Worm (Caenorhabditis elegans) whole organism, L1 larva: Measurements from ENCODE around the gene hmit-1.3.

Source experiments
- C04F5.9 ChIP-seq: sonication (generic microtip); optimal IDR thresholded peaks from 2 replicates; lab custom pipeline; 2016; ENCODE audit warnings: missing genetic modification characterization, missing compliant biosample characterization
- C16A3.4 ChIP-seq: fragments of 150-350 bp; optimal IDR thresholded peaks from 2 replicates; lab custom pipeline; 2014; ENCODE audit warnings: missing biosample characterization, missing genetic modification characterization
- C34B4.2 ChIP-seq: sonication (generic microtip); optimal IDR thresholded peaks from 2 replicates; lab custom pipeline; 2017; ENCODE audit warnings: mild to moderate bottlenecking, missing genetic modification characterization, missing compliant biosample characterization
- F16B12.6 ChIP-seq: fragments of 150-350 bp; optimal IDR thresholded peaks from 2 replicates; lab custom pipeline; 2014; ENCODE audit warnings: missing biosample characterization, missing genetic modification characterization
- Y116A8C.19 ChIP-seq: sonication (generic microtip); optimal IDR thresholded peaks from 2 replicates; lab custom pipeline; 2016; ENCODE audit warnings: missing compliant biosample characterization, missing genetic modification characterization, borderline replicate concordance
- aha-1 ChIP-seq: fragments of 150-350 bp; optimal IDR thresholded peaks from 2 replicates; lab custom pipeline; 2014; ENCODE audit warnings: missing biosample characterization, missing genetic modification characterization
- alr-1 ChIP-seq: fragments of 200-800 bp; sonication (Bioruptor generic); optimal IDR thresholded peaks from 2 replicates; lab custom pipeline; 2018; ENCODE audit warnings: borderline replicate concordance, mild to moderate bottlenecking, missing genetic modification characterization, missing compliant biosample characterization
- aly-2 ChIP-seq: fragments of 150-350 bp; optimal IDR thresholded peaks from 2 replicates; lab custom pipeline; 2014; ENCODE audit warnings: missing biosample characterization, missing genetic modification characterization
- blmp-1 ChIP-seq: fragments of 150-350 bp; optimal IDR thresholded peaks from 2 replicates; lab custom pipeline; 2014; ENCODE audit warnings: missing biosample characterization, missing genetic modification characterization
- ceh-8 ChIP-seq: fragments of 200-800 bp; sonication (Bioruptor generic); optimal IDR thresholded peaks from 2 replicates; lab custom pipeline; 2018; ENCODE audit warnings: mild to moderate bottlenecking, missing genetic modification characterization, moderate library complexity, missing compliant biosample characterization
- ceh-82 ChIP-seq, 3 experiments: fragments of 150-350 bp in 1 of 3; sonication (generic microtip) in 2 of 3; optimal IDR thresholded peaks; 2 replicates each; lab custom pipeline; 2014 to 2017; ENCODE audit warnings: missing biosample characterization in 3 of 3, missing genetic modification characterization in 3 of 3
- ceh-88 ChIP-seq: fragments of 200-800 bp; sonication (Bioruptor generic); IDR thresholded peaks from 2 replicates; pipeline ENCODE4 v1.3.6; 2022; ENCODE audit warnings: missing genetic modification characterization, missing compliant biosample characterization
- ces-1 ChIP-seq: fragments of 150-350 bp; optimal IDR thresholded peaks from 2 replicates; lab custom pipeline; 2014; ENCODE audit warnings: missing biosample characterization, missing genetic modification reagents, missing genetic modification characterization
- efl-3 ChIP-seq: fragments of 200-800 bp; sonication (Bioruptor generic); optimal IDR thresholded peaks from 2 replicates; lab custom pipeline; 2018; ENCODE audit warnings: mild to moderate bottlenecking, missing genetic modification characterization, missing compliant biosample characterization
- ets-5 ChIP-seq: fragments of 200-800 bp; sonication (Bioruptor generic); IDR thresholded peaks from 2 replicates; pipeline ENCODE4 v1.3.6; 2022; ENCODE audit warnings: missing genetic modification characterization, missing compliant biosample characterization
- fkh-4 ChIP-seq: sonication (generic microtip); optimal IDR thresholded peaks from 2 replicates; lab custom pipeline; 2016; ENCODE audit warnings: missing compliant biosample characterization, missing genetic modification characterization, borderline replicate concordance
- fkh-8 ChIP-seq: sonication (generic microtip); optimal IDR thresholded peaks from 2 replicates; lab custom pipeline; 2016; ENCODE audit warnings: mild to moderate bottlenecking, missing genetic modification characterization, missing compliant biosample characterization
- fos-1 ChIP-seq: fragments of 150-350 bp; optimal IDR thresholded peaks from 2 replicates; lab custom pipeline; 2014; ENCODE audit warnings: missing biosample characterization, missing genetic modification characterization
- grh-1 ChIP-seq: fragments of 200-800 bp; sonication (Bioruptor generic); IDR thresholded peaks from 2 replicates; pipeline ENCODE4 v1.3.6; 2022; ENCODE audit warnings: missing genetic modification reagents, missing genetic modification characterization, missing compliant biosample characterization
- hlh-4 ChIP-seq: sonication (generic microtip); optimal IDR thresholded peaks from 2 replicates; lab custom pipeline; 2016; ENCODE audit warnings: mild to moderate bottlenecking, missing genetic modification characterization, missing compliant biosample characterization
- isw-1 ChIP-seq: fragments of 200-800 bp; sonication (Bioruptor generic); IDR thresholded peaks from 2 replicates; pipeline ENCODE4 v1.3.6; 2022; ENCODE audit warnings: missing genetic modification characterization, missing compliant biosample characterization
- lin-13 ChIP-seq: fragments of 150-350 bp; optimal IDR thresholded peaks from 2 replicates; lab custom pipeline; 2014; ENCODE audit warnings: missing biosample characterization, missing genetic modification reagents, missing genetic modification characterization
- lin-14 ChIP-seq: fragments of 200-800 bp; sonication (Bioruptor generic); optimal IDR thresholded peaks from 2 replicates; lab custom pipeline; 2018; ENCODE audit warnings: mild to moderate bottlenecking, missing genetic modification characterization, moderate library complexity, missing compliant biosample characterization
- lin-39 ChIP-seq: fragments of 150-350 bp; optimal IDR thresholded peaks from 2 replicates; lab custom pipeline; 2014; ENCODE audit warnings: missing biosample characterization, missing genetic modification reagents, missing genetic modification characterization
- lir-3 ChIP-seq: sonication (generic microtip); optimal IDR thresholded peaks from 2 replicates; lab custom pipeline; 2016; ENCODE audit warnings: mild to moderate bottlenecking, missing genetic modification characterization, moderate library complexity, missing compliant biosample characterization; ENCODE audit not compliant: poor library complexity
- lsy-2 ChIP-seq, 2 experiments: fragments of 150-350 bp; optimal IDR thresholded peaks; 2 replicates each; lab custom pipeline; 2014; ENCODE audit warnings: missing biosample characterization in 2 of 2, missing genetic modification characterization in 2 of 2
- mdl-1 ChIP-seq, 2 experiments: fragments of 150-350 bp; optimal IDR thresholded peaks; 2 replicates each; lab custom pipeline; 2014 to 2017; ENCODE audit warnings: missing biosample characterization in 2 of 2, missing genetic modification characterization in 2 of 2, inconsistent platforms in 1 of 2
- nhr-19 ChIP-seq: fragments of 200-800 bp; sonication (Bioruptor generic); conservative IDR thresholded peaks from 2 replicates; pipeline ENCODE4 v1.3.6; 2022; ENCODE audit warnings: missing genetic modification characterization, missing compliant biosample characterization
- nhr-20 ChIP-seq: sonication (generic microtip); optimal IDR thresholded peaks from 2 replicates; lab custom pipeline; 2016; ENCODE audit warnings: mild to moderate bottlenecking, missing genetic modification characterization, missing compliant biosample characterization
- nhr-237 ChIP-seq: fragments of 150-350 bp; optimal IDR thresholded peaks from 2 replicates; lab custom pipeline; 2014; ENCODE audit warnings: missing biosample characterization, missing genetic modification characterization
- nhr-28 ChIP-seq: fragments of 150-350 bp; optimal IDR thresholded peaks from 2 replicates; lab custom pipeline; 2014; ENCODE audit warnings: missing biosample characterization, missing genetic modification characterization
- nhr-47 ChIP-seq: sonication (generic microtip); optimal IDR thresholded peaks from 2 replicates; lab custom pipeline; 2016; ENCODE audit warnings: mild to moderate bottlenecking, missing genetic modification characterization, moderate library complexity, missing compliant biosample characterization
- nhr-76 ChIP-seq: sonication (generic microtip); optimal IDR thresholded peaks from 2 replicates; lab custom pipeline; 2017; ENCODE audit warnings: missing biosample characterization, missing genetic modification characterization
- pag-3 ChIP-seq: sonication (generic microtip); optimal IDR thresholded peaks from 2 replicates; lab custom pipeline; 2017; ENCODE audit warnings: missing genetic modification characterization, mild to moderate bottlenecking, missing compliant biosample characterization, antibody characterized with exemption, borderline replicate concordance; ENCODE audit not compliant: insufficient read depth
- rnt-1 ChIP-seq: sonication (generic microtip); optimal IDR thresholded peaks from 2 replicates; lab custom pipeline; 2016; ENCODE audit warnings: mild to moderate bottlenecking, missing genetic modification characterization, moderate library complexity, missing compliant biosample characterization
- skn-1 ChIP-seq: fragments of 150-350 bp; optimal IDR thresholded peaks from 2 replicates; lab custom pipeline; 2014; ENCODE audit warnings: missing biosample characterization, missing genetic modification characterization
- sox-4 ChIP-seq: sonication (generic microtip); optimal IDR thresholded peaks from 2 replicates; lab custom pipeline; 2016; ENCODE audit warnings: missing genetic modification characterization, missing compliant biosample characterization
- sptf-1 ChIP-seq: fragments of 150-350 bp; optimal IDR thresholded peaks from 2 replicates; lab custom pipeline; 2014; ENCODE audit warnings: missing biosample characterization, missing genetic modification characterization
- sup-37 ChIP-seq: fragments of 200-800 bp; sonication (Bioruptor generic); optimal IDR thresholded peaks from 2 replicates; lab custom pipeline; 2018; ENCODE audit warnings: mild to moderate bottlenecking, missing genetic modification characterization, missing compliant biosample characterization
- tbx-2 ChIP-seq: sonication (generic microtip); optimal IDR thresholded peaks from 2 replicates; lab custom pipeline; 2016; ENCODE audit warnings: missing genetic modification characterization, missing compliant biosample characterization
- tlp-1 ChIP-seq: fragments of 150-350 bp; optimal IDR thresholded peaks from 2 replicates; lab custom pipeline; 2014; ENCODE audit warnings: missing biosample characterization, missing genetic modification characterization
- unc-30 ChIP-seq: sonication (generic microtip); optimal IDR thresholded peaks from 2 replicates; lab custom pipeline; 2017; ENCODE audit warnings: missing biosample characterization, missing genetic modification characterization
- zag-1 ChIP-seq: fragments of 150-350 bp; optimal IDR thresholded peaks from 2 replicates; lab custom pipeline; 2014; ENCODE audit warnings: missing biosample characterization, missing genetic modification characterization
- zip-4 ChIP-seq: fragments of 200-800 bp; sonication (Bioruptor generic); optimal IDR thresholded peaks from 2 replicates; lab custom pipeline; 2018; ENCODE audit warnings: mild to moderate bottlenecking, missing genetic modification characterization, moderate library complexity, missing compliant biosample characterization
- ztf-11 ChIP-seq, 2 experiments: sonication (generic microtip); optimal IDR thresholded peaks; 2 replicates each; lab custom pipeline; 2016 to 2017; ENCODE audit warnings: missing genetic modification characterization in 2 of 2, missing biosample characterization in 1 of 2, missing compliant biosample characterization in 1 of 2
- ztf-4 ChIP-seq: fragments of 150-350 bp; optimal IDR thresholded peaks from 2 replicates; lab custom pipeline; 2014; ENCODE audit warnings: missing biosample characterization, missing genetic modification characterization

hmit-1.3 gene

ce11 chrIII:3476245-3476644 lies 43.2 kb downstream of the hmit-1.3 start (continued):
- no peak for TF ChIP-seq lin-13 (GFP tag; lab: Kevin White, UChicago)
- TF ChIP-seq nhr-19 (GFP tag; lab: Robert Waterston, UW): peak; percentile 47
- no peak for TF ChIP-seq grh-1 (GFP tag; lab: Robert Waterston, UW)
- no peak for TF ChIP-seq pag-3 (tag; lab: Kevin White, UChicago)
- peak; percentile 65; the same call in 1 of the 2 replicates for TF ChIP-seq ceh-88 (GFP tag; lab: Robert Waterston, UW)
- no peak for TF ChIP-seq nhr-28 (tag; lab: Kevin White, UChicago)
- TF ChIP-seq ztf-11 (tag; optimal IDR thresholded peaks at IDR 0.05; lab: Kevin White, UChicago): peak in 1 of 2 experiments; percentile 86
- no peak for TF ChIP-seq tlp-1 (tag; lab: Kevin White, UChicago)
- TF ChIP-seq lin-39 (tag; lab: Kevin White, UChicago): no peak
- TF ChIP-seq ets-5 (GFP tag; lab: Robert Waterston, UW): no peak
- no peak for TF ChIP-seq nhr-237 (tag; lab: Kevin White, UChicago)
- no peak for TF ChIP-seq blmp-1 (tag; lab: Kevin White, UChicago)
- peak in 1 of 2 experiments; percentile 50 for TF ChIP-seq lsy-2 (tag; optimal IDR thresholded peaks at IDR 0.05; lab: Kevin White, UChicago)
- TF ChIP-seq nhr-47 (tag; lab: Kevin White, UChicago): peak; percentile 77
- TF ChIP-seq hlh-4 (tag; lab: Kevin White, UChicago): no peak
- TF ChIP-seq sptf-1 (tag; lab: Kevin White, UChicago): no peak
- TF ChIP-seq sox-4 (tag; lab: Kevin White, UChicago): peak; percentile 76
- no peak for TF ChIP-seq alr-1 (tag; lab: Kevin White, UChicago)
- TF ChIP-seq skn-1 (tag; lab: Kevin White, UChicago): no peak
- TF ChIP-seq Y116A8C.19: peak; percentile 77
- TF ChIP-seq C16A3.4 (tag; lab: Kevin White, UChicago): no peak
- TF ChIP-seq F16B12.6: no peak
- TF ChIP-seq fos-1 (tag; lab: Kevin White, UChicago): no peak
- no peak for TF ChIP-seq zip-4
- TF ChIP-seq lir-3 (tag; lab: Kevin White, UChicago): peak; percentile 82
- TF ChIP-seq aha-1 (tag; lab: Kevin White, UChicago): no peak
- TF ChIP-seq aly-2 (tag; lab: Kevin White, UChicago): peak; percentile 1
- no peak for TF ChIP-seq ceh-82 (tag; optimal IDR thresholded peaks at IDR 0.05; lab: Kevin White, UChicago)
- TF ChIP-seq fkh-8 (tag; lab: Kevin White, UChicago): peak; percentile 75
- TF ChIP-seq C04F5.9 (tag; lab: Kevin White, UChicago): peak; percentile 27
- no peak for TF ChIP-seq zag-1 (tag; lab: Kevin White, UChicago)
- no peak for TF ChIP-seq mdl-1 (tag; optimal IDR thresholded peaks at IDR 0.05; lab: Kevin White, UChicago)
- no peak for TF ChIP-seq ces-1 (GFP tag; lab: Kevin White, UChicago)
- peak; percentile 24 for TF ChIP-seq rnt-1
- peak; percentile 78 for TF ChIP-seq fkh-4 (tag; lab: Kevin White, UChicago)
- peak; percentile 59 for TF ChIP-seq nhr-20
- TF ChIP-seq tbx-2 (tag; lab: Kevin White, UChicago): peak; percentile 73
- no peak for TF ChIP-seq nhr-76 (tag; lab: Kevin White, UChicago)
- no peak for TF ChIP-seq C34B4.2 (tag; lab: Kevin White, UChicago)
- no peak for TF ChIP-seq ceh-8 (GFP tag; lab: Kevin White, UChicago)
- TF ChIP-seq lin-14 (GFP tag; lab: Kevin White, UChicago): peak; percentile 41
- peak; percentile 22 for TF ChIP-seq efl-3 (GFP tag; lab: Kevin White, UChicago)
- TF ChIP-seq unc-30 (tag; lab: Kevin White, UChicago): no peak
- no peak for TF ChIP-seq ztf-4 (tag; lab: Kevin White, UChicago)
- TF ChIP-seq isw-1 (GFP tag; lab: Robert Waterston, UW): peak; percentile 78
- TF ChIP-seq sup-37 (GFP tag; lab: Kevin White, UChicago): no peak
